Fruit fly (Drosophila melanogaster) whole organism, embryonic: ENCODE data around the gene CG31287.

Experiments used
- Atf-2 ChIP-seq: fragments of 200-800 bp; sonication (Bioruptor generic); optimal IDR thresholded peaks from 2 replicates; lab custom pipeline; 2016; ENCODE audit warnings: missing biosample characterization, missing genetic modification characterization
- BtbVII ChIP-seq: fragments of 200-800 bp; sonication (Bioruptor generic); optimal IDR thresholded peaks from 3 replicates; lab custom pipeline; 2017; ENCODE audit warnings: missing biosample characterization, mild to moderate bottlenecking, missing genetic modification characterization
- CG10274 ChIP-seq: fragments of 200-800 bp; sonication (Bioruptor generic); optimal IDR thresholded peaks from 3 replicates; lab custom pipeline; 2017; ENCODE audit warnings: missing biosample characterization, mild to moderate bottlenecking, missing genetic modification characterization
- CG10565 ChIP-seq: fragments of 200-800 bp; sonication (Bioruptor generic); optimal IDR thresholded peaks from 3 replicates; lab custom pipeline; 2016; ENCODE audit warnings: missing biosample characterization, mild to moderate bottlenecking, missing genetic modification characterization
- CG11247 ChIP-seq: fragments of 200-800 bp; sonication (Bioruptor generic); IDR thresholded peaks from 2 replicates; pipeline ENCODE4 v1.3.6; 2022; ENCODE audit warnings: missing biosample characterization, missing genetic modification characterization
- CG11456 ChIP-seq: fragments of 200-800 bp; sonication (Bioruptor generic); IDR thresholded peaks from 3 replicates; pipeline ENCODE4 v1.3.6; 2022; ENCODE audit warnings: missing biosample characterization, missing genetic modification characterization
- CG11560 ChIP-seq: fragments of 200-800 bp; sonication (Bioruptor generic); IDR thresholded peaks from 3 replicates; pipeline ENCODE4 v1.3.6; 2022; ENCODE audit warnings: missing biosample characterization, missing genetic modification characterization
- CG12155 ChIP-seq: fragments of 200-800 bp; sonication (Bioruptor generic); optimal IDR thresholded peaks from 3 replicates; lab custom pipeline; 2016; ENCODE audit warnings: missing biosample characterization, missing genetic modification characterization
- CG13775 ChIP-seq: fragments of 200-800 bp; sonication (Bioruptor generic); optimal IDR thresholded peaks from 3 replicates; lab custom pipeline; 2017; ENCODE audit warnings: missing biosample characterization, mild to moderate bottlenecking, missing genetic modification characterization
- CG13894 ChIP-seq: fragments of 200-800 bp; sonication (Bioruptor generic); optimal IDR thresholded peaks from 3 replicates; lab custom pipeline; 2018; ENCODE audit warnings: missing biosample characterization, mild to moderate bottlenecking, missing genetic modification characterization, moderate library complexity
- CG15011 ChIP-seq: fragments of 200-800 bp; sonication (Bioruptor generic); optimal IDR thresholded peaks from 3 replicates; lab custom pipeline; 2018; ENCODE audit warnings: missing biosample characterization, mild to moderate bottlenecking, missing genetic modification characterization
- CG1603 ChIP-seq: fragments of 200-800 bp; sonication (Bioruptor generic); optimal IDR thresholded peaks from 2 replicates; lab custom pipeline; 2019; ENCODE audit warnings: missing biosample characterization, mild to moderate bottlenecking, missing genetic modification characterization, moderate library complexity
- CG16813 ChIP-seq: fragments of 200-800 bp; sonication (Bioruptor generic); IDR thresholded peaks from 3 replicates; pipeline ENCODE4 v1.3.6; 2022; ENCODE audit warnings: missing biosample characterization, missing genetic modification characterization; ENCODE audit not compliant: partially characterized antibody
- CG17361 ChIP-seq: fragments of 200-800 bp; sonication (Bioruptor generic); IDR thresholded peaks from 3 replicates; pipeline ENCODE4 v1.3.6; 2022; ENCODE audit warnings: missing biosample characterization, missing genetic modification characterization
- CG17912 ChIP-seq: fragments of 200-800 bp; sonication (Bioruptor generic); optimal IDR thresholded peaks from 2 replicates; lab custom pipeline; 2018; ENCODE audit warnings: missing biosample characterization, mild to moderate bottlenecking, missing genetic modification characterization
- CG18764 ChIP-seq: fragments of 200-800 bp; sonication (Bioruptor generic); optimal IDR thresholded peaks from 3 replicates; lab custom pipeline; 2016; ENCODE audit warnings: missing biosample characterization, missing genetic modification characterization
- CG2712 ChIP-seq: fragments of 200-800 bp; optimal IDR thresholded peaks from 3 replicates; lab custom pipeline; 2019; ENCODE audit warnings: missing biosample characterization, mild to moderate bottlenecking, missing genetic modification characterization, moderate library complexity
- CG30403 ChIP-seq: fragments of 200-800 bp; sonication (Bioruptor generic); optimal IDR thresholded peaks from 3 replicates; lab custom pipeline; 2016; ENCODE audit warnings: missing biosample characterization, missing genetic modification characterization
- CG32772 ChIP-seq: fragments of 200-800 bp; sonication (Bioruptor generic); IDR thresholded peaks from 2 replicates; pipeline ENCODE4 v1.3.6; 2022; ENCODE audit warnings: missing biosample characterization, missing genetic modification characterization
- CG33213 ChIP-seq: fragments of 200-800 bp; sonication (Bioruptor generic); optimal IDR thresholded peaks from 3 replicates; lab custom pipeline; 2016; ENCODE audit warnings: missing biosample characterization, missing genetic modification characterization
- CG34422 ChIP-seq: fragments of 200-800 bp; sonication (Bioruptor generic); IDR thresholded peaks from 3 replicates; pipeline ENCODE4 v1.3.6; 2022; ENCODE audit warnings: missing biosample characterization, missing genetic modification characterization
- CG4360 ChIP-seq: fragments of 200-800 bp; sonication (Bioruptor generic); IDR thresholded peaks from 2 replicates; pipeline ENCODE4 v1.3.6; 2022; ENCODE audit warnings: missing biosample characterization, missing genetic modification characterization
- CG4707 ChIP-seq: fragments of 200-800 bp; sonication (Bioruptor generic); optimal IDR thresholded peaks from 2 replicates; lab custom pipeline; 2018; ENCODE audit warnings: missing biosample characterization, mild to moderate bottlenecking, missing genetic modification characterization, moderate library complexity
- CG6654 ChIP-seq: fragments of 200-800 bp; sonication (Bioruptor generic); optimal IDR thresholded peaks from 2 replicates; lab custom pipeline; 2017; ENCODE audit warnings: missing biosample characterization, mild to moderate bottlenecking, missing genetic modification characterization
- CG7271 ChIP-seq: fragments of 200-800 bp; sonication (Bioruptor generic); optimal IDR thresholded peaks from 2 replicates; lab custom pipeline; 2018; ENCODE audit warnings: missing biosample characterization, mild to moderate bottlenecking, missing genetic modification characterization, moderate library complexity
- Drgx ChIP-seq: fragments of 200-800 bp; sonication (Bioruptor generic); IDR thresholded peaks from 2 replicates; pipeline ENCODE4 v1.3.6; 2022; ENCODE audit warnings: missing biosample characterization, missing genetic modification characterization
- E2f2 ChIP-seq: fragments of 200-800 bp; sonication (Bioruptor generic); IDR thresholded peaks from 2 replicates; pipeline ENCODE4 v1.3.6; 2022; ENCODE audit warnings: missing biosample characterization, missing genetic modification characterization
- Ets97D ChIP-seq: fragments of 200-800 bp; sonication (Bioruptor generic); optimal IDR thresholded peaks from 3 replicates; lab custom pipeline; 2016; ENCODE audit warnings: missing biosample characterization, missing genetic modification characterization
- GATAe ChIP-seq: fragments of 200-800 bp; sonication (Bioruptor generic); conservative IDR thresholded peaks from 2 replicates; pipeline ENCODE4 v1.3.6; 2022; ENCODE audit warnings: missing biosample characterization, missing genetic modification characterization
- Hr39 ChIP-seq: fragments of >200 bp; optimal IDR thresholded peaks from 2 replicates; lab custom pipeline; 2017
- Lpt ChIP-seq: fragments of >200 bp; optimal IDR thresholded peaks from 2 replicates; lab custom pipeline; 2018; ENCODE audit warnings: missing biosample characterization, missing genetic modification characterization
- Mad ChIP-seq: fragments of 200-800 bp; sonication (Bioruptor generic); optimal IDR thresholded peaks from 2 replicates; lab custom pipeline; 2016; ENCODE audit warnings: missing biosample characterization, missing genetic modification characterization
- Sry-δ ChIP-seq: fragments of 200-800 bp; sonication (Bioruptor generic); optimal IDR thresholded peaks from 2 replicates; lab custom pipeline; 2016; ENCODE audit warnings: missing biosample characterization, missing genetic modification characterization
- Vsx1 ChIP-seq: fragments of 200-800 bp; sonication (Bioruptor generic); optimal IDR thresholded peaks from 2 replicates; lab custom pipeline; 2017; ENCODE audit warnings: missing biosample characterization, mild to moderate bottlenecking, missing genetic modification characterization, missing genetic modification reagents
- aop ChIP-seq: fragments of 200-800 bp; sonication (Bioruptor generic); IDR thresholded peaks from 2 replicates; pipeline ENCODE4 v1.3.6; 2022; ENCODE audit warnings: missing biosample characterization, missing genetic modification characterization
- cwo ChIP-seq: fragments of 200-800 bp; sonication (Bioruptor generic); optimal IDR thresholded peaks from 3 replicates; lab custom pipeline; 2017; ENCODE audit warnings: missing biosample characterization, missing genetic modification characterization, mild to moderate bottlenecking, moderate library complexity, missing genetic modification reagents
- disco-r ChIP-seq: fragments of 200-800 bp; sonication (Bioruptor generic); optimal IDR thresholded peaks from 2 replicates; lab custom pipeline; 2016; ENCODE audit warnings: missing biosample characterization, missing genetic modification characterization
- esg ChIP-seq: fragments of 200-800 bp; sonication (Bioruptor generic); conservative IDR thresholded peaks from 2 replicates; pipeline ENCODE4 v1.3.6; 2022; ENCODE audit warnings: missing biosample characterization, missing genetic modification characterization
- eve ChIP-seq, 2 experiments: fragments of >200 bp; optimal IDR thresholded peaks; 2 replicates each; lab custom pipeline; 2017; ENCODE audit warnings: missing biosample characterization in 2 of 2, missing genetic modification characterization in 2 of 2
- ewg ChIP-seq: fragments of 200-800 bp; sonication (Bioruptor generic); optimal IDR thresholded peaks from 3 replicates; lab custom pipeline; 2017; ENCODE audit warnings: mild to moderate bottlenecking, missing biosample characterization, missing genetic modification reagents, missing genetic modification characterization
- gro ChIP-seq: fragments of 200-800 bp; sonication (Bioruptor generic); optimal IDR thresholded peaks from 2 replicates; lab custom pipeline; 2016; ENCODE audit warnings: missing biosample characterization, missing genetic modification characterization
- nau ChIP-seq: fragments of 200-800 bp; sonication (Bioruptor generic); optimal IDR thresholded peaks from 3 replicates; lab custom pipeline; 2017; ENCODE audit warnings: missing biosample characterization, mild to moderate bottlenecking, missing genetic modification characterization, missing genetic modification reagents
- org-1 ChIP-seq: fragments of 200-800 bp; sonication (Bioruptor generic); optimal IDR thresholded peaks from 2 replicates; lab custom pipeline; 2017; ENCODE audit warnings: missing biosample characterization, missing genetic modification characterization
- scrt ChIP-seq: fragments of 200-800 bp; sonication (Bioruptor generic); optimal IDR thresholded peaks from 2 replicates; lab custom pipeline; 2018; ENCODE audit warnings: missing biosample characterization, mild to moderate bottlenecking, missing genetic modification characterization, moderate library complexity
- seq ChIP-seq: fragments of 200-800 bp; sonication (Bioruptor generic); IDR thresholded peaks from 2 replicates; pipeline ENCODE4 v1.3.6; 2022; ENCODE audit warnings: missing biosample characterization, missing genetic modification characterization
- tna ChIP-seq: fragments of 200-800 bp; sonication (Bioruptor generic); IDR thresholded peaks from 2 replicates; pipeline ENCODE4 v1.3.6; 2022; ENCODE audit warnings: missing biosample characterization, missing genetic modification characterization; ENCODE audit not compliant: partially characterized antibody
- twi ChIP-seq: fragments of 200-800 bp; optimal IDR thresholded peaks from 2 replicates; lab custom pipeline; 2019; ENCODE audit warnings: missing biosample characterization, mild to moderate bottlenecking, missing genetic modification characterization, moderate library complexity
- unc-4 ChIP-seq: fragments of 200-800 bp; sonication (Bioruptor generic); IDR thresholded peaks from 2 replicates; pipeline ENCODE4 v1.3.6; 2022; ENCODE audit warnings: missing biosample characterization, missing genetic modification characterization; ENCODE audit not compliant: partially characterized antibody
- zf30C ChIP-seq: fragments of 200-800 bp; sonication (Bioruptor generic); optimal IDR thresholded peaks from 3 replicates; lab custom pipeline; 2018; ENCODE audit warnings: missing biosample characterization, mild to moderate bottlenecking, missing genetic modification characterization

CG31287 gene

dm6 chr3R:16221359-16222299, 18.5 kb downstream of the CG31287 start (continued):
- TF ChIP-seq cwo (GFP tag; lab: Kevin White, UChicago) (peak; percentile 57), unc-4 (GFP tag; lab: Robert Waterston, UW) (0 out of 2 replicates have a peak, but pooled peaks have one; percentile 25), CG13894 (tag; lab: Kevin White, UChicago) (peak; percentile 72), Atf-2 (GFP tag; lab: Kevin White, UChicago) (no peak), CG6654 (GFP tag; lab: Kevin White, UChicago) (peak; percentile 90), CG16813 (no peak), Vsx1 (GFP tag; lab: Kevin White, UChicago) (peak; percentile 86), org-1 (peak; percentile 88), CG12155 (peak; percentile 74), CG30403 (GFP tag; lab: Kevin White, UChicago) (peak; percentile 95), Mad (peak; percentile 32), Drgx (GFP tag; lab: Robert Waterston, UW) (peak; percentile 64), twi (tag; lab: Kevin White, UChicago) (peak; percentile 94), nau (GFP tag; lab: Kevin White, UChicago) (peak; percentile 61), E2f2 (GFP tag; lab: Robert Waterston, UW) (peak; percentile 17; the same call in 1 of the 2 replicates), ewg (GFP tag; lab: Kevin White, UChicago) (peak; percentile 86), seq (GFP tag; lab: Robert Waterston, UW) (no peak), BtbVII (GFP tag; lab: Kevin White, UChicago) (peak; percentile 95), CG32772 (GFP tag; lab: Robert Waterston, UW) (peak; percentile 79), CG11560 (tag; lab: Robert Waterston, UW) (0 out of 3 replicates have a peak, but pooled peaks have one; percentile 23), Lpt (peak; percentile 35), aop (GFP tag; lab: Robert Waterston, UW) (peak; percentile 33; the same call in 1 of the 2 replicates), CG4360 (peak; percentile 99), esg (GFP tag; lab: Robert Waterston, UW) (peak; percentile 69), CG17361 (peak; percentile 99), CG7271 (tag; lab: Kevin White, UChicago) (peak; percentile 63), scrt (GFP tag; lab: Kevin White, UChicago) (peak; percentile 70), CG10274 (GFP tag; lab: Kevin White, UChicago) (peak; percentile 83), gro (no peak), CG15011 (GFP tag; lab: Kevin White, UChicago) (peak; percentile 55), CG11247 (peak; percentile 53; the same call in 1 of the 2 replicates), Ets97D (peak; percentile 15), CG34422 (peak; percentile 68), GATAe (peak; percentile 23; the same call in 1 of the 2 replicates), CG2712 (tag; lab: Kevin White, UChicago) (peak; percentile 95), Hr39 (no peak), CG4707 (GFP tag; lab: Kevin White, UChicago) (no peak), CG1603 (peak; percentile 19), tna (GFP tag; lab: Robert Waterston, UW) (no peak), CG13775 (GFP tag; lab: Kevin White, UChicago) (peak; percentile 97), CG17912 (no peak), disco-r (GFP tag; lab: Kevin White, UChicago) (no peak), Sry-δ (GFP tag; lab: Kevin White, UChicago) (no peak), CG18764 (peak; percentile 78), CG11456 (GFP tag; lab: Robert Waterston, UW) (peak; percentile 80), zf30C (GFP tag; lab: Kevin White, UChicago) (no peak), eve (GFP tag; optimal IDR thresholded peaks at IDR 0.05; lab: Kevin White, UChicago) (no peak), CG10565 (peak; percentile 9), CG33213 (GFP tag; lab: Kevin White, UChicago) (no peak)
